Worm (Caenorhabditis elegans): ENCODE results near the gene ilc-17.1.

ce11 chrX:12764009-12764408, 5.6 kb downstream of the ilc-17.1 start:
- TF ChIP-seq zip-8 (tag; optimal IDR thresholded peaks at IDR 0.05) (no peak), nhr-237 (tag; optimal IDR thresholded peaks at IDR 0.05) (no peak)

Data from whole organism, mixed stage, embryonic.